Worm (Caenorhabditis elegans) whole organism, L1 larva: Measurements from ENCODE around the gene frpr-6.

Experiments used
- Y116A8C.19 ChIP-seq: sonication (generic microtip); optimal IDR thresholded peaks from 2 replicates; lab custom pipeline; 2016; ENCODE audit warnings: missing compliant biosample characterization, missing genetic modification characterization, borderline replicate concordance
- ama-1 ChIP-seq: fragments of 150-350 bp; optimal IDR thresholded peaks from 2 replicates; lab custom pipeline; 2014
- blmp-1 ChIP-seq: fragments of 150-350 bp; optimal IDR thresholded peaks from 2 replicates; lab custom pipeline; 2014; ENCODE audit warnings: missing biosample characterization, missing genetic modification characterization
- fkh-10 ChIP-seq: sonication (generic microtip); optimal IDR thresholded peaks from 2 replicates; lab custom pipeline; 2017; ENCODE audit warnings: missing biosample characterization, missing genetic modification reagents, missing genetic modification characterization
- fkh-4 ChIP-seq: sonication (generic microtip); optimal IDR thresholded peaks from 2 replicates; lab custom pipeline; 2016; ENCODE audit warnings: missing compliant biosample characterization, missing genetic modification characterization, borderline replicate concordance
- lin-39 ChIP-seq: fragments of 150-350 bp; optimal IDR thresholded peaks from 2 replicates; lab custom pipeline; 2014; ENCODE audit warnings: missing biosample characterization, missing genetic modification reagents, missing genetic modification characterization
- lsy-2 ChIP-seq, 2 experiments: fragments of 150-350 bp; optimal IDR thresholded peaks; 2 replicates each; lab custom pipeline; 2014; ENCODE audit warnings: missing biosample characterization in 2 of 2, missing genetic modification characterization in 2 of 2
- mef-2 ChIP-seq: fragments of 150-350 bp; optimal IDR thresholded peaks from 2 replicates; lab custom pipeline; 2014; ENCODE audit warnings: missing biosample characterization, missing genetic modification characterization
- nhr-237 ChIP-seq: fragments of 150-350 bp; optimal IDR thresholded peaks from 2 replicates; lab custom pipeline; 2014; ENCODE audit warnings: missing biosample characterization, missing genetic modification characterization
- unc-86 ChIP-seq: sonication (generic microtip); optimal IDR thresholded peaks from 2 replicates; lab custom pipeline; 2016; ENCODE audit warnings: missing genetic modification characterization, missing compliant biosample characterization

ce11 chrV:9079965-9080432 is 21.0 kb downstream of the frpr-6 start:
- TF ChIP-seq mef-2: no peak
- no peak for TF ChIP-seq unc-86
- no peak for TF ChIP-seq blmp-1
- TF ChIP-seq ama-1 (lab: Kevin White, UChicago): no peak
- TF ChIP-seq lin-39 (tag; lab: Kevin White, UChicago): no peak
- TF ChIP-seq Y116A8C.19 (tag; lab: Kevin White, UChicago): no peak
- TF ChIP-seq fkh-10: no peak
- TF ChIP-seq nhr-237: no peak
- TF ChIP-seq lsy-2 (tag; optimal IDR thresholded peaks at IDR 0.05; lab: Kevin White, UChicago): no peak
- TF ChIP-seq fkh-4 (tag; lab: Kevin White, UChicago): no peak
